Fruit fly (Drosophila melanogaster) S2 (cell line): ENCODE results near the gene CG6923.

Experiments
- CG8478 ChIP-seq: fragments of >200 bp; optimal IDR thresholded peaks from 2 replicates; lab custom pipeline; 2018
- CTCF ChIP-seq, 2 experiments: fragments of >200 bp; optimal IDR thresholded peaks; 2 replicates each; lab custom pipeline; 2018

DNA sequence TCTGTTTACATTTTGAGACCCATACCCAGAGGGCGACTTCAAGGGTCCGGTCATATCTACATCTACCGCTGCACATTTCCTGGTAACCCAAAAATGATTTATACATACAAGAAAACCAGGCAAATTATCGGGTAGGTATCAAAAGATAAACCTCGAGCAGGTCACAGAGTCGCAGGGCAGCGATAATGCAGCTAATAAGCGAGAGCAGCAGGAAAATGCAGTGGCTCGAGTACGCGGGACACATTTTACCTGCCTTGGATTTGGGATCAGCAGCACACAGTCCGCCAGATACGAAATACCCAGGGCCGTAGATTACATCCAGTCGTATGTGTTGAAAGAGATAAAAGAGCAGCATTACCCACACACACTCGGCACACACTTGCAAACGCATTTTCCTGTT lies 25.4 kb upstream of the CG6923 start:
- TF ChIP-seq CG8478 (lab: Kevin White, UChicago): no peak
- no peak for TF ChIP-seq CTCF (optimal IDR thresholded peaks at IDR 0.05; lab: Kevin White, UChicago)
